Fruit fly (Drosophila melanogaster) whole organism, embryonic: ENCODE data around the gene bab2.

Experiments
- CG10274 ChIP-seq: fragments of 200-800 bp; sonication (Bioruptor generic); optimal IDR thresholded peaks from 3 replicates; lab custom pipeline; 2017; ENCODE audit warnings: missing biosample characterization, mild to moderate bottlenecking, missing genetic modification characterization
- CG12219 ChIP-seq: fragments of 200-800 bp; sonication (Bioruptor generic); optimal IDR thresholded peaks from 3 replicates; lab custom pipeline; 2018; ENCODE audit warnings: missing biosample characterization, mild to moderate bottlenecking, missing genetic modification characterization
- CG12769 ChIP-seq: fragments of 200-800 bp; sonication (Bioruptor generic); optimal IDR thresholded peaks from 2 replicates; lab custom pipeline; 2019; ENCODE audit warnings: missing biosample characterization, mild to moderate bottlenecking, missing genetic modification characterization, moderate library complexity
- CG13287 ChIP-seq: fragments of 200-800 bp; sonication (Bioruptor generic); IDR thresholded peaks from 2 replicates; pipeline ENCODE4 v1.3.6; 2022; ENCODE audit warnings: missing biosample characterization, missing genetic modification characterization; ENCODE audit not compliant: partially characterized antibody
- CG15269 ChIP-seq: fragments of 200-800 bp; sonication (Bioruptor generic); optimal IDR thresholded peaks from 2 replicates; lab custom pipeline; 2018; ENCODE audit warnings: missing biosample characterization, mild to moderate bottlenecking, missing genetic modification characterization, moderate library complexity
- CG2116 ChIP-seq: fragments of 200-800 bp; sonication (Bioruptor generic); optimal IDR thresholded peaks from 3 replicates; lab custom pipeline; 2018; ENCODE audit warnings: missing biosample characterization, mild to moderate bottlenecking, missing genetic modification characterization
- CG3163 ChIP-seq: fragments of 200-800 bp; sonication (Bioruptor generic); optimal IDR thresholded peaks from 3 replicates; lab custom pipeline; 2016; ENCODE audit warnings: missing biosample characterization, missing genetic modification characterization
- CG4617 ChIP-seq: fragments of 200-800 bp; sonication (Bioruptor generic); optimal IDR thresholded peaks from 3 replicates; lab custom pipeline; 2016; ENCODE audit warnings: missing biosample characterization, missing genetic modification characterization, borderline replicate concordance
- CG5180 ChIP-seq: fragments of 200-800 bp; sonication (Bioruptor generic); optimal IDR thresholded peaks from 3 replicates; lab custom pipeline; 2017; ENCODE audit warnings: missing biosample characterization, missing genetic modification characterization, mild to moderate bottlenecking, moderate library complexity, missing genetic modification reagents
- CG8290 ChIP-seq, 3 experiments: fragments of 200-800 bp; sonication (Bioruptor generic); optimal IDR thresholded peaks; 2 replicates each; lab custom pipeline; 2016 to 2019; ENCODE audit warnings: missing biosample characterization in 3 of 3, missing genetic modification characterization in 3 of 3, mild to moderate bottlenecking in 2 of 3, moderate library complexity in 1 of 3
- CG9609 ChIP-seq: fragments of 200-800 bp; sonication (Bioruptor generic); optimal IDR thresholded peaks from 3 replicates; lab custom pipeline; 2016; ENCODE audit warnings: missing biosample characterization, missing genetic modification characterization
- CG9817 ChIP-seq: fragments of 200-800 bp; sonication (Bioruptor generic); optimal IDR thresholded peaks from 2 replicates; lab custom pipeline; 2018; ENCODE audit warnings: missing biosample characterization, mild to moderate bottlenecking, missing genetic modification characterization, moderate library complexity
- Deaf1 ChIP-seq: fragments of 200-800 bp; optimal IDR thresholded peaks from 3 replicates; lab custom pipeline; 2019; ENCODE audit warnings: missing biosample characterization, mild to moderate bottlenecking, missing genetic modification characterization, moderate library complexity
- ERR ChIP-seq: fragments of 200-800 bp; sonication (Bioruptor generic); optimal IDR thresholded peaks from 2 replicates; lab custom pipeline; 2016; ENCODE audit warnings: missing biosample characterization, missing genetic modification characterization
- HLH54F ChIP-seq: fragments of 200-800 bp; sonication (Bioruptor generic); optimal IDR thresholded peaks from 3 replicates; lab custom pipeline; 2016; ENCODE audit warnings: missing biosample characterization, missing genetic modification characterization
- Lpt ChIP-seq: fragments of >200 bp; optimal IDR thresholded peaks from 2 replicates; lab custom pipeline; 2018; ENCODE audit warnings: missing biosample characterization, missing genetic modification characterization
- MBD-R2 ChIP-seq: fragments of 200-800 bp; sonication (Bioruptor generic); IDR thresholded peaks from 2 replicates; pipeline ENCODE4 v1.3.6; 2022; ENCODE audit warnings: missing biosample characterization, missing genetic modification characterization
- Med ChIP-seq: fragments of 200-800 bp; sonication (Bioruptor generic); peaks from one replicate; lab custom pipeline; 2016; ENCODE audit warnings: missing biosample characterization, missing genetic modification characterization, mild to moderate bottlenecking, inconsistent platforms, moderate library complexity
- Ssrp ChIP-seq: fragments of 200-800 bp; sonication (Bioruptor generic); optimal IDR thresholded peaks from 2 replicates; lab custom pipeline; 2018; ENCODE audit warnings: missing biosample characterization, mild to moderate bottlenecking, missing genetic modification characterization, moderate library complexity
- Trl ChIP-seq, 3 experiments: fragments of >200 bp in 2 of 3; fragments of 200-800 bp in 1 of 3; sonication (Bioruptor generic) in 1 of 3; optimal IDR thresholded peaks; 2 replicates in 1 of 3; 3 replicates in 2 of 3; lab custom pipeline; 2016 to 2017; ENCODE audit warnings: missing biosample characterization in 1 of 3, missing genetic modification characterization in 1 of 3
- Vsx1 ChIP-seq: fragments of 200-800 bp; sonication (Bioruptor generic); optimal IDR thresholded peaks from 2 replicates; lab custom pipeline; 2017; ENCODE audit warnings: missing biosample characterization, mild to moderate bottlenecking, missing genetic modification characterization, missing genetic modification reagents
- YL-1 ChIP-seq: fragments of 200-800 bp; sonication (Bioruptor generic); optimal IDR thresholded peaks from 3 replicates; lab custom pipeline; 2017; ENCODE audit warnings: missing biosample characterization, mild to moderate bottlenecking, missing genetic modification characterization
- aop ChIP-seq: fragments of 200-800 bp; sonication (Bioruptor generic); IDR thresholded peaks from 2 replicates; pipeline ENCODE4 v1.3.6; 2022; ENCODE audit warnings: missing biosample characterization, missing genetic modification characterization
- ara ChIP-seq: fragments of 200-800 bp; sonication (Bioruptor generic); IDR thresholded peaks from 2 replicates; pipeline ENCODE4 v1.3.6; 2022; ENCODE audit warnings: missing biosample characterization, missing genetic modification characterization
- chinmo ChIP-seq: fragments of 200-800 bp; sonication (Bioruptor generic); IDR thresholded peaks from 4 replicates; pipeline ENCODE4 v1.3.6; 2022; ENCODE audit warnings: missing biosample characterization, missing genetic modification characterization; ENCODE audit not compliant: partially characterized antibody
- chn ChIP-seq: fragments of 200-800 bp; sonication (Bioruptor generic); optimal IDR thresholded peaks from 2 replicates; lab custom pipeline; 2016; ENCODE audit warnings: missing biosample characterization, missing genetic modification characterization
- crol ChIP-seq: fragments of 200-800 bp; sonication (Bioruptor generic); IDR thresholded peaks from 2 replicates; pipeline ENCODE4 v1.3.6; 2022; ENCODE audit warnings: missing biosample characterization, missing genetic modification characterization
- gt ChIP-seq: fragments of 200-800 bp; sonication (Bioruptor generic); IDR thresholded peaks from 2 replicates; pipeline ENCODE4 v1.3.6; 2022; ENCODE audit warnings: missing biosample characterization, missing genetic modification characterization
- ken ChIP-seq: fragments of 200-800 bp; sonication (Bioruptor generic); IDR thresholded peaks from 3 replicates; pipeline ENCODE4 v1.3.6; 2022; ENCODE audit warnings: missing biosample characterization, missing genetic modification characterization
- lmd ChIP-seq: fragments of 200-800 bp; sonication (Bioruptor generic); IDR thresholded peaks from 2 replicates; pipeline ENCODE4 v1.3.6; 2022; ENCODE audit warnings: missing biosample characterization, missing genetic modification characterization
- lov ChIP-seq, 2 experiments: fragments of 200-800 bp in 1 of 2; fragments of >200 bp in 1 of 2; sonication (Bioruptor generic) in 1 of 2; IDR thresholded peaks in 1 of 2; optimal IDR thresholded peaks in 1 of 2; 2 replicates in 1 of 2; 3 replicates in 1 of 2; pipeline versions ENCODE4 v1.3.6 to Lab custom; 2017 to 2022; ENCODE audit warnings: missing biosample characterization in 1 of 2, missing genetic modification characterization in 1 of 2
- nmo ChIP-seq: fragments of 200-800 bp; sonication (Bioruptor generic); optimal IDR thresholded peaks from 2 replicates; lab custom pipeline; 2018; ENCODE audit warnings: missing biosample characterization, mild to moderate bottlenecking, missing genetic modification characterization, moderate library complexity
- oc ChIP-seq: fragments of 200-800 bp; sonication (Bioruptor generic); optimal IDR thresholded peaks from 2 replicates; lab custom pipeline; 2018; ENCODE audit warnings: missing biosample characterization, mild to moderate bottlenecking, missing genetic modification characterization, moderate library complexity
- otp ChIP-seq: fragments of 200-800 bp; sonication (Bioruptor generic); IDR thresholded peaks from 3 replicates; pipeline ENCODE4, ENCODE4 v1.3.6; 2022; ENCODE audit warnings: missing biosample characterization, missing genetic modification characterization
- pros ChIP-seq: fragments of 200-800 bp; sonication (Bioruptor generic); optimal IDR thresholded peaks from 3 replicates; lab custom pipeline; 2019; ENCODE audit warnings: missing biosample characterization, mild to moderate bottlenecking, missing genetic modification characterization, moderate library complexity
- salm ChIP-seq: fragments of 200-800 bp; sonication (Bioruptor generic); optimal IDR thresholded peaks from 2 replicates; lab custom pipeline; 2018; ENCODE audit warnings: missing biosample characterization, mild to moderate bottlenecking, missing genetic modification characterization
- sd ChIP-seq: fragments of 200-800 bp; sonication (Bioruptor generic); optimal IDR thresholded peaks from 3 replicates; lab custom pipeline; 2018; ENCODE audit warnings: missing biosample characterization, mild to moderate bottlenecking, missing genetic modification characterization, moderate library complexity
- sens ChIP-seq: fragments of 200-800 bp; sonication (Bioruptor generic); peaks from one replicate; lab custom pipeline; 2016; ENCODE audit warnings: missing biosample characterization, missing genetic modification characterization
- ssp ChIP-seq: fragments of 200-800 bp; sonication (Bioruptor generic); IDR thresholded peaks from 2 replicates; pipeline ENCODE4 v1.3.6; 2022; ENCODE audit warnings: missing biosample characterization, missing genetic modification characterization
- tap ChIP-seq: fragments of 200-800 bp; optimal IDR thresholded peaks from 3 replicates; lab custom pipeline; 2019; ENCODE audit warnings: missing biosample characterization, mild to moderate bottlenecking, missing genetic modification characterization, moderate library complexity
- tgo ChIP-seq: fragments of 200-800 bp; sonication (Bioruptor generic); IDR thresholded peaks from 3 replicates; pipeline ENCODE4 v1.3.6; 2022; ENCODE audit warnings: missing biosample characterization, missing genetic modification characterization
- twi ChIP-seq: fragments of 200-800 bp; optimal IDR thresholded peaks from 2 replicates; lab custom pipeline; 2019; ENCODE audit warnings: missing biosample characterization, mild to moderate bottlenecking, missing genetic modification characterization, moderate library complexity
- unpg ChIP-seq: fragments of 200-800 bp; sonication (Bioruptor generic); optimal IDR thresholded peaks from 3 replicates; lab custom pipeline; 2018; ENCODE audit warnings: missing biosample characterization, mild to moderate bottlenecking, missing genetic modification characterization, moderate library complexity
- vvl ChIP-seq: fragments of 200-800 bp; sonication (Bioruptor generic); IDR thresholded peaks from 2 replicates; pipeline ENCODE4 v1.3.6; 2022; ENCODE audit warnings: missing biosample characterization, missing genetic modification characterization
- yki ChIP-seq: fragments of >200 bp; optimal IDR thresholded peaks from 3 replicates; lab custom pipeline; 2018
- zen ChIP-seq: fragments of 200-800 bp; sonication (Bioruptor generic); optimal IDR thresholded peaks from 3 replicates; lab custom pipeline; 2018; ENCODE audit warnings: missing biosample characterization, mild to moderate bottlenecking, missing genetic modification characterization, moderate library complexity

Gene bab2

DNA sequence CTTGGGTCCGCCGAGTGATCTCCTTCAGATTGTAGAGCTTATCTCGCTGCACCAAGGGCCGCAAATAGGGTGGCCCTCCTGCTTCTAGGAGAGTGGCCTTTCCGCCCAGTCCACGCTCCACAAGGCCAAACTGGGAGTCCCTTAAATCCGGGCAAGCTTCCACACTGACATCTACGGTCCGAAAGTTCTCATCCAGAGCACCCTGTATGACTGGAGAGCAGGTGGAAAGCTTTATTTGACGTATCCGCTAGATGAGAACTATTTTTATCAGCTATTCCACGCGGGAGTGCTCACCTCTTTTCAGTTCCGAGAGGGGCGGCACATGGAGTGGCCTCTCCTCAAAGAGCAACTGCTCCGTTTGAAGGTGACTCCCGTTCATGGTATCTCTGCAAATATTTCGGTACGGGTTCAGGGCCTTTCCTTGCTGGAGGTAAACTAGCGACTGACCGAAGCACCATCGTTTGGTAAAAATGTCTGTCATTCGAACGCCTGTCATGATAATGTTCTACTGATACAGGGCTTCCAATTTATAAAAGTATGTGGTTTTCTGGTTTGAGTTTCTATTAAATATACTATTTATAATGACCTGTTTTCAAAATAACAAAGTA lies 25.6 kb upstream of the bab2 start, which contains the start of gene meep (continued):
- no peak for TF ChIP-seq YL-1 (GFP tag; lab: Kevin White, UChicago)
- TF ChIP-seq sd (tag; lab: Kevin White, UChicago) = peak; percentile 63
- no peak for TF ChIP-seq CG15269
- TF ChIP-seq lmd (GFP tag; lab: Robert Waterston, UW) = no peak
- TF ChIP-seq ERR (GFP tag; lab: Kevin White, UChicago) = peak; percentile 76
- TF ChIP-seq CG10274 (GFP tag; lab: Kevin White, UChicago) = no peak
- TF ChIP-seq CG8290 (GFP tag; optimal IDR thresholded peaks at IDR 0.05; lab: Kevin White, UChicago) = no peak
- peak in 1 of 2 experiments; percentile 15 for TF ChIP-seq CG8290 (tag; optimal IDR thresholded peaks at IDR 0.05; lab: Kevin White, UChicago)
- TF ChIP-seq CG3163 (GFP tag; lab: Kevin White, UChicago) = no peak
- TF ChIP-seq chinmo (GFP tag; lab: Robert Waterston, UW) = 0 out of 4 replicates have a peak, but pooled peaks have one; percentile 46
- TF ChIP-seq salm (tag; lab: Kevin White, UChicago) = no peak
- no peak for TF ChIP-seq oc
- TF ChIP-seq HLH54F (GFP tag; lab: Kevin White, UChicago) = no peak
- no peak for TF ChIP-seq pros (GFP tag; lab: Kevin White, UChicago)
- TF ChIP-seq otp (GFP tag; lab: Robert Waterston, UW) = no peak
- no peak for TF ChIP-seq chn (GFP tag; lab: Kevin White, UChicago)
- TF ChIP-seq CG9609 (GFP tag; lab: Kevin White, UChicago) = no peak
- TF ChIP-seq Ssrp (tag; lab: Kevin White, UChicago) = no peak
- TF ChIP-seq Med (GFP tag; lab: Kevin White, UChicago) = peak; percentile 55
- no peak for TF ChIP-seq CG9817 (tag; lab: Kevin White, UChicago)
- no peak for TF ChIP-seq ssp (GFP tag; lab: Robert Waterston, UW)
- TF ChIP-seq yki (lab: Kevin White, UChicago) = no peak
- no peak for TF ChIP-seq twi
- no peak for TF ChIP-seq gt
- no peak for TF ChIP-seq CG4617 (GFP tag; lab: Kevin White, UChicago)
- TF ChIP-seq Lpt (GFP tag; lab: Kevin White, UChicago) = no peak
- no peak for TF ChIP-seq zen (tag; lab: Kevin White, UChicago)
- TF ChIP-seq tap (tag; lab: Kevin White, UChicago) = no peak
- no peak for TF ChIP-seq tgo (GFP tag; lab: Robert Waterston, UW)
- no peak for TF ChIP-seq aop (GFP tag; lab: Robert Waterston, UW)
- TF ChIP-seq ken (GFP tag; lab: Robert Waterston, UW) = no peak
- no peak for TF ChIP-seq CG12219

- TF ChIP-seq CG5180 (GFP tag; lab: Kevin White, UChicago) = peak; percentile 66
- peak; percentile 5 for TF ChIP-seq Deaf1 (tag; lab: Kevin White, UChicago)
- no peak for TF ChIP-seq Trl (optimal IDR thresholded peaks at IDR 0.05; lab: Kevin White, UChicago)
- TF ChIP-seq Trl (GFP tag; optimal IDR thresholded peaks at IDR 0.05; lab: Kevin White, UChicago) = no peak
- TF ChIP-seq ara (GFP tag; lab: Robert Waterston, UW) = no peak
- no peak for TF ChIP-seq crol (GFP tag; lab: Robert Waterston, UW)
- TF ChIP-seq nmo (GFP tag; lab: Kevin White, UChicago) = no peak
- TF ChIP-seq Med (GFP tag; lab: Kevin White, UChicago) = peak; percentile 35
- no peak for TF ChIP-seq CG2116 (GFP tag; lab: Kevin White, UChicago)
- 0 out of 2 replicates have a peak, but pooled peaks have one; percentile 32 for TF ChIP-seq vvl
- peak; percentile 10 for TF ChIP-seq oc
- no peak for TF ChIP-seq CG8290 (GFP tag; optimal IDR thresholded peaks at IDR 0.05; lab: Kevin White, UChicago)
- TF ChIP-seq CG8290 (tag; optimal IDR thresholded peaks at IDR 0.05; lab: Kevin White, UChicago) = peak in 1 of 2 experiments; percentile 4
- 0 out of 4 replicates have a peak, but pooled peaks have one; percentile 34 for TF ChIP-seq chinmo (GFP tag; lab: Robert Waterston, UW)
- peak; percentile 54 for TF ChIP-seq Vsx1 (GFP tag; lab: Kevin White, UChicago)
- TF ChIP-seq lov (optimal IDR thresholded peaks at IDR 0.05; lab: Kevin White, UChicago) = no peak
- 0 out of 3 replicates have a peak, but pooled peaks have one; percentile 41 for TF ChIP-seq lov (GFP tag; IDR thresholded peaks at IDR 0.05; lab: Robert Waterston, UW)
- TF ChIP-seq unpg (GFP tag; lab: Kevin White, UChicago) = no peak
- TF ChIP-seq CG12769 = peak; percentile 13
- no peak for TF ChIP-seq CG13287 (GFP tag; lab: Robert Waterston, UW)
- TF ChIP-seq sens (GFP tag; lab: Kevin White, UChicago) = peak; percentile 16
- no peak for TF ChIP-seq MBD-R2
These were observed 23.4 kb upstream of the bab2 start, which contains the start of gene mwh for dm6 chr3L:1200357-1201051. mwh (plus strand) TSS chr3L:1200786.
